Worm (Caenorhabditis elegans) whole organism, late embryonic: ENCODE results near the gene R07B1.9.

Source experiments
- C08G9.2 ChIP-seq: sonication (generic microtip); optimal IDR thresholded peaks from 2 replicates; lab custom pipeline; 2016; ENCODE audit warnings: mild to moderate bottlenecking, missing genetic modification characterization, moderate library complexity, missing compliant biosample characterization
- C38D4.7 ChIP-seq: fragments of 200-800 bp; sonication (Bioruptor generic); optimal IDR thresholded peaks from 2 replicates; lab custom pipeline; 2018; ENCODE audit warnings: mild to moderate bottlenecking, missing genetic modification characterization, moderate library complexity, missing compliant biosample characterization
- F13H6.1 ChIP-seq: sonication (generic microtip); optimal IDR thresholded peaks from 2 replicates; lab custom pipeline; 2016; ENCODE audit warnings: missing genetic modification characterization, missing compliant biosample characterization
- K02D7.2 ChIP-seq: sonication (generic microtip); optimal IDR thresholded peaks from 2 replicates; lab custom pipeline; 2017; ENCODE audit warnings: mild to moderate bottlenecking, missing genetic modification characterization, missing compliant biosample characterization
- K09A11.1 ChIP-seq: sonication (generic microtip); optimal IDR thresholded peaks from 2 replicates; lab custom pipeline; 2017; ENCODE audit warnings: antibody characterized with exemption, mild to moderate bottlenecking, missing genetic modification characterization, missing compliant biosample characterization; ENCODE audit not compliant: insufficient read depth
- Y22D7AL.16 ChIP-seq: sonication (generic microtip); optimal IDR thresholded peaks from 2 replicates; lab custom pipeline; 2016; ENCODE audit warnings: missing genetic modification characterization, missing compliant biosample characterization
- ahr-1 ChIP-seq: sonication (generic microtip); optimal IDR thresholded peaks from 2 replicates; lab custom pipeline; 2016; ENCODE audit warnings: missing genetic modification characterization, missing compliant biosample characterization
- ama-1 ChIP-seq: fragments of 150-350 bp; optimal IDR thresholded peaks from 2 replicates; lab custom pipeline; 2014
- ceh-18 ChIP-seq: sonication (generic microtip); optimal IDR thresholded peaks from 2 replicates; lab custom pipeline; 2016; ENCODE audit warnings: missing genetic modification characterization, missing compliant biosample characterization
- ceh-19 ChIP-seq: fragments of 200-800 bp; sonication (Bioruptor generic); optimal IDR thresholded peaks from 2 replicates; lab custom pipeline; 2018; ENCODE audit warnings: mild to moderate bottlenecking, missing genetic modification characterization, missing compliant biosample characterization
- ceh-2 ChIP-seq: sonication (generic microtip); optimal IDR thresholded peaks from 2 replicates; lab custom pipeline; 2016; ENCODE audit warnings: missing genotype, missing genetic modification characterization, missing compliant biosample characterization
- ceh-22 ChIP-seq: sonication (generic microtip); optimal IDR thresholded peaks from 2 replicates; lab custom pipeline; 2017; ENCODE audit warnings: missing biosample characterization, missing genetic modification characterization
- ceh-24 ChIP-seq: sonication (generic microtip); optimal IDR thresholded peaks from 2 replicates; lab custom pipeline; 2016; ENCODE audit warnings: mild to moderate bottlenecking, missing genetic modification characterization, missing compliant biosample characterization
- ceh-30 ChIP-seq: fragments of 150-350 bp; optimal IDR thresholded peaks from 2 replicates; lab custom pipeline; 2014; ENCODE audit warnings: missing biosample characterization, missing genetic modification characterization
- ceh-31 ChIP-seq: sonication (generic microtip); optimal IDR thresholded peaks from 2 replicates; lab custom pipeline; 2016; ENCODE audit warnings: missing genetic modification characterization, missing compliant biosample characterization
- ceh-34 ChIP-seq: sonication (generic microtip); optimal IDR thresholded peaks from 2 replicates; lab custom pipeline; 2016; ENCODE audit warnings: mild to moderate bottlenecking, missing genetic modification characterization, missing compliant biosample characterization
- ceh-45 ChIP-seq: fragments of 200-800 bp; sonication (Bioruptor generic); IDR thresholded peaks from 2 replicates; pipeline ENCODE4 v1.3.6; 2022; ENCODE audit warnings: missing genetic modification reagents, missing genetic modification characterization, missing compliant biosample characterization
- ceh-48 ChIP-seq: sonication (generic microtip); optimal IDR thresholded peaks from 2 replicates; lab custom pipeline; 2016; ENCODE audit warnings: missing genetic modification characterization, inconsistent platforms, missing compliant biosample characterization
- ceh-9 ChIP-seq: sonication (generic microtip); optimal IDR thresholded peaks from 2 replicates; lab custom pipeline; 2016; ENCODE audit warnings: mild to moderate bottlenecking, missing genetic modification characterization, inconsistent platforms, missing compliant biosample characterization
- che-1 ChIP-seq: sonication (generic microtip); optimal IDR thresholded peaks from 2 replicates; lab custom pipeline; 2016; ENCODE audit warnings: mild to moderate bottlenecking, missing genetic modification characterization, missing compliant biosample characterization
- elt-2 ChIP-seq: sonication (generic microtip); optimal IDR thresholded peaks from 2 replicates; lab custom pipeline; 2016; ENCODE audit warnings: missing genetic modification reagents, missing genetic modification characterization, missing compliant biosample characterization
- eyg-1 ChIP-seq: sonication (generic microtip); optimal IDR thresholded peaks from 2 replicates; lab custom pipeline; 2016; ENCODE audit warnings: missing genotype, missing genetic modification characterization, missing compliant biosample characterization
- fax-1 ChIP-seq: sonication (generic microtip); optimal IDR thresholded peaks from 2 replicates; lab custom pipeline; 2016; ENCODE audit warnings: missing genotype, missing genetic modification characterization, missing compliant biosample characterization
- fkh-10 ChIP-seq: fragments of 150-350 bp; optimal IDR thresholded peaks from 2 replicates; lab custom pipeline; 2014; ENCODE audit warnings: missing biosample characterization, missing genetic modification reagents, missing genetic modification characterization
- fkh-6 ChIP-seq: sonication (generic microtip); optimal IDR thresholded peaks from 2 replicates; lab custom pipeline; 2016; ENCODE audit warnings: missing genetic modification characterization, missing compliant biosample characterization
- gmeb-2 ChIP-seq: sonication (generic microtip); optimal IDR thresholded peaks from 2 replicates; lab custom pipeline; 2016; ENCODE audit warnings: missing genetic modification characterization, inconsistent platforms, missing compliant biosample characterization
- hlh-13 ChIP-seq: fragments of 200-800 bp; sonication (Bioruptor generic); optimal IDR thresholded peaks from 2 replicates; lab custom pipeline; 2018; ENCODE audit warnings: mild to moderate bottlenecking, missing genetic modification characterization, missing compliant biosample characterization
- hlh-30 ChIP-seq: sonication (generic microtip); optimal IDR thresholded peaks from 2 replicates; lab custom pipeline; 2017; ENCODE audit warnings: antibody characterized with exemption, missing genetic modification characterization, missing compliant biosample characterization; ENCODE audit not compliant: insufficient read depth
- hlh-8 ChIP-seq: sonication (generic microtip); optimal IDR thresholded peaks from 2 replicates; lab custom pipeline; 2016; ENCODE audit warnings: missing genotype, missing genetic modification characterization, missing compliant biosample characterization
- lim-6 ChIP-seq: sonication (generic microtip); optimal IDR thresholded peaks from 2 replicates; lab custom pipeline; 2016; ENCODE audit warnings: missing genetic modification characterization, missing compliant biosample characterization
- lin-11 ChIP-seq: fragments of 200-800 bp; sonication (Bioruptor generic); optimal IDR thresholded peaks from 2 replicates; lab custom pipeline; 2018; ENCODE audit warnings: mild to moderate bottlenecking, missing genetic modification characterization, missing compliant biosample characterization
- madf-2 ChIP-seq: sonication (generic microtip); optimal IDR thresholded peaks from 2 replicates; lab custom pipeline; 2017; ENCODE audit warnings: missing genetic modification characterization, missing compliant biosample characterization
- mec-3 ChIP-seq: sonication (generic microtip); optimal IDR thresholded peaks from 2 replicates; lab custom pipeline; 2016; ENCODE audit warnings: borderline replicate concordance, missing genetic modification characterization, missing compliant biosample characterization
- nfya-1 ChIP-seq: sonication (generic microtip); optimal IDR thresholded peaks from 2 replicates; lab custom pipeline; 2017; ENCODE audit warnings: missing genetic modification characterization, mild to moderate bottlenecking, missing compliant biosample characterization, antibody characterized with exemption, moderate library complexity
- nhr-11 ChIP-seq: fragments of 150-350 bp; optimal IDR thresholded peaks from 2 replicates; lab custom pipeline; 2014; ENCODE audit warnings: missing biosample characterization, missing genetic modification characterization
- npax-4 ChIP-seq: sonication (generic microtip); optimal IDR thresholded peaks from 2 replicates; lab custom pipeline; 2016; ENCODE audit warnings: missing genetic modification characterization, missing compliant biosample characterization
- pag-3 ChIP-seq: sonication (generic microtip); optimal IDR thresholded peaks from 2 replicates; lab custom pipeline; 2016; ENCODE audit warnings: missing compliant biosample characterization, missing genetic modification characterization, borderline replicate concordance
- pat-9 ChIP-seq: fragments of 200-800 bp; sonication (Bioruptor generic); optimal IDR thresholded peaks from 2 replicates; lab custom pipeline; 2018; ENCODE audit warnings: mild to moderate bottlenecking, missing genetic modification characterization, moderate library complexity, missing compliant biosample characterization
- pax-1 ChIP-seq: fragments of 150-350 bp; optimal IDR thresholded peaks from 2 replicates; lab custom pipeline; 2014; ENCODE audit warnings: missing biosample characterization, missing genetic modification characterization
- pha-2 ChIP-seq: sonication (generic microtip); optimal IDR thresholded peaks from 2 replicates; lab custom pipeline; 2017; ENCODE audit warnings: mild to moderate bottlenecking, missing genetic modification characterization, missing compliant biosample characterization
- pha-4 ChIP-seq: fragments of 150-350 bp; optimal IDR thresholded peaks from 2 replicates; lab custom pipeline; 2018; ENCODE audit warnings: missing biosample characterization, missing genetic modification reagents, missing genetic modification characterization
- ref-2 ChIP-seq: sonication (generic microtip); optimal IDR thresholded peaks from 2 replicates; lab custom pipeline; 2016; ENCODE audit warnings: missing genetic modification characterization, missing compliant biosample characterization
- rnt-1 ChIP-seq: sonication (generic microtip); optimal IDR thresholded peaks from 2 replicates; lab custom pipeline; 2016; ENCODE audit warnings: missing genetic modification characterization, missing compliant biosample characterization
- sdc-2 ChIP-seq: sonication (generic microtip); optimal IDR thresholded peaks from 2 replicates; lab custom pipeline; 2016; ENCODE audit warnings: missing genotype, missing genetic modification characterization, missing compliant biosample characterization
- sox-2 ChIP-seq: fragments of 200-800 bp; sonication (Bioruptor generic); IDR thresholded peaks from 2 replicates; pipeline ENCODE4 v1.3.6; 2022; ENCODE audit warnings: missing genetic modification reagents, missing genetic modification characterization, missing compliant biosample characterization
- sox-4 ChIP-seq: sonication (generic microtip); optimal IDR thresholded peaks from 2 replicates; lab custom pipeline; 2017; ENCODE audit warnings: mild to moderate bottlenecking, missing genetic modification characterization, inconsistent platforms, missing compliant biosample characterization
- syd-9 ChIP-seq: sonication (generic microtip); optimal IDR thresholded peaks from 2 replicates; lab custom pipeline; 2016; ENCODE audit warnings: mild to moderate bottlenecking, missing genetic modification characterization, moderate library complexity, missing compliant biosample characterization
- tbx-2 ChIP-seq: sonication (generic microtip); optimal IDR thresholded peaks from 2 replicates; lab custom pipeline; 2016; ENCODE audit warnings: missing genetic modification characterization, missing compliant biosample characterization
- tbx-7 ChIP-seq: sonication (generic microtip); optimal IDR thresholded peaks from 2 replicates; lab custom pipeline; 2016; ENCODE audit warnings: missing genotype, missing genetic modification characterization, missing compliant biosample characterization
- ttx-3 ChIP-seq: sonication (generic microtip); optimal IDR thresholded peaks from 2 replicates; lab custom pipeline; 2016; ENCODE audit warnings: missing genetic modification reagents, missing genetic modification characterization, missing compliant biosample characterization
- unc-3 ChIP-seq, 2 experiments: fragments of 200-800 bp in 1 of 2; sonication (Bioruptor generic) in 1 of 2; sonication (generic microtip) in 1 of 2; conservative IDR thresholded peaks in 1 of 2; optimal IDR thresholded peaks in 1 of 2; 2 replicates each; pipeline versions ENCODE4 v1.3.6 to Lab custom; 2016 to 2022; ENCODE audit warnings: missing compliant biosample characterization in 2 of 2, missing genetic modification characterization in 2 of 2, missing genetic modification reagents in 1 of 2
- unc-42 ChIP-seq: sonication (generic microtip); optimal IDR thresholded peaks from 2 replicates; lab custom pipeline; 2016; ENCODE audit warnings: missing genotype, missing genetic modification characterization, missing compliant biosample characterization
- unc-55 ChIP-seq: sonication (generic microtip); optimal IDR thresholded peaks from 2 replicates; lab custom pipeline; 2017; ENCODE audit warnings: missing biosample characterization, missing genetic modification reagents, missing genetic modification characterization

The R07B1.9 gene

DNA sequence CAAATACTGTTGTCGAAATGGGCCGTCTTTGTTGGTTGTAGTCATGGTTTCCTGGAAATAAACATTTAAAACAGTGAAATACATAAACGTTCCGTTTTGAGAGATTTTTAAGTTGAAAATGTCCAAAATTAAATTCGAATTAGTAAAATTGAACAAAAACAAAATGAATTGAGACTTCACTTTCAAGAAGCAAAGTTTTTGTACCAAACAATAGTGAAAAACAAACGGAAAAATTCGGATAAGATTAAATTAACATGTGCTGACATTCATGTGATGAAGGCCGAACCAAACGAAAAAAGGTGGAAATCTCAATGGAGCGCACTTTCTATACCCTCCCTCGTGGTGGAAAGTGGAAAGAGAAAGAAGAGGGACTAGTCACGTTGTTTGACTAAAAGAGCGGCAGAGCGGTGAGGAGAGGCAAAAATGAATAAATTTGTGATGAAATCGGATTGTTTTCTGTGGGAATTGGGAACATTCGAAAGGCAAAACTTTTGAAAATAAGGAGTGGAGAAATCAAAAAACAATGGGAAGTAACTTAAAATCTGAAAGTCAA is 39.2 kb upstream of the R07B1.9 start, which contains the start of gene ipla-2:
Gene ipla-2, minus strand, starts transcription at position 51 of the 553 bp plus-strand sequence.
- TF ChIP-seq madf-2 (no peak), ref-2 (no peak), che-1 (no peak), ceh-9 (no peak), hlh-30 (tag; lab: Kevin White, UChicago) (peak; percentile 95), K02D7.2 (no peak), lin-11 (no peak), nfya-1 (tag; lab: Kevin White, UChicago) (peak; percentile 6), nhr-11 (no peak), sox-2 (no peak), C08G9.2 (tag; lab: Kevin White, UChicago) (no peak), ceh-19 (GFP tag; lab: Kevin White, UChicago) (no peak), C38D4.7 (no peak), K09A11.1 (no peak), pha-4 (tag; lab: Kevin White, UChicago) (no peak), ceh-22 (no peak), unc-55 (GFP tag; lab: Kevin White, UChicago) (peak; percentile 34), ceh-18 (tag; lab: Kevin White, UChicago) (peak; percentile 20), unc-3 (GFP tag; conservative IDR thresholded peaks at IDR 0.05; lab: Robert Waterston, UW) (no peak), unc-3 (tag; optimal IDR thresholded peaks at IDR 0.05; lab: Kevin White, UChicago) (no peak), ttx-3 (tag; lab: Kevin White, UChicago) (no peak), sox-4 (tag; lab: Kevin White, UChicago) (no peak), pha-2 (tag; lab: Kevin White, UChicago) (no peak), pat-9 (no peak), lim-6 (tag; lab: Kevin White, UChicago) (no peak), tbx-7 (tag; lab: Kevin White, UChicago) (no peak), elt-2 (tag; lab: Kevin White, UChicago) (no peak), sdc-2 (tag; lab: Kevin White, UChicago) (no peak), ama-1 (lab: Kevin White, UChicago) (no peak), eyg-1 (tag; lab: Kevin White, UChicago) (no peak), pag-3 (tag; lab: Kevin White, UChicago) (no peak), hlh-8 (no peak), ceh-45 (GFP tag; lab: Robert Waterston, UW) (no peak), gmeb-2 (no peak), ceh-24 (tag; lab: Kevin White, UChicago) (no peak), pax-1 (no peak), ceh-30 (tag; lab: Kevin White, UChicago) (no peak), fkh-6 (tag; lab: Kevin White, UChicago) (no peak), mec-3 (tag; lab: Kevin White, UChicago) (no peak), ahr-1 (no peak), fkh-10 (GFP tag; lab: Kevin White, UChicago) (no peak), ceh-31 (tag; lab: Kevin White, UChicago) (peak; percentile 64), ceh-48 (tag; lab: Kevin White, UChicago) (no peak), syd-9 (no peak), rnt-1 (tag; lab: Kevin White, UChicago) (no peak), npax-4 (no peak), ceh-2 (tag; lab: Kevin White, UChicago) (no peak), hlh-13 (GFP tag; lab: Kevin White, UChicago) (no peak), ceh-34 (tag; lab: Kevin White, UChicago) (no peak), fax-1 (tag; lab: Kevin White, UChicago) (no peak), tbx-2 (peak; percentile 21), Y22D7AL.16 (tag; lab: Kevin White, UChicago) (no peak), unc-42 (tag; lab: Kevin White, UChicago) (peak; percentile 87), F13H6.1 (tag; lab: Kevin White, UChicago) (no peak)
